Worm (Caenorhabditis elegans) whole organism, L4/young adult: ENCODE measurements around the gene bris-1.

Experiments
- W03F9.2 ChIP-seq: fragments of 150-350 bp; optimal IDR thresholded peaks from 2 replicates; lab custom pipeline; 2014; ENCODE audit warnings: missing biosample characterization, missing genetic modification characterization
- him-1 ChIP-seq: sonication (generic microtip); optimal IDR thresholded peaks from 2 replicates; lab custom pipeline; 2016; ENCODE audit warnings: missing genotype, missing genetic modification reagents, missing genetic modification characterization, missing compliant biosample characterization

DNA sequence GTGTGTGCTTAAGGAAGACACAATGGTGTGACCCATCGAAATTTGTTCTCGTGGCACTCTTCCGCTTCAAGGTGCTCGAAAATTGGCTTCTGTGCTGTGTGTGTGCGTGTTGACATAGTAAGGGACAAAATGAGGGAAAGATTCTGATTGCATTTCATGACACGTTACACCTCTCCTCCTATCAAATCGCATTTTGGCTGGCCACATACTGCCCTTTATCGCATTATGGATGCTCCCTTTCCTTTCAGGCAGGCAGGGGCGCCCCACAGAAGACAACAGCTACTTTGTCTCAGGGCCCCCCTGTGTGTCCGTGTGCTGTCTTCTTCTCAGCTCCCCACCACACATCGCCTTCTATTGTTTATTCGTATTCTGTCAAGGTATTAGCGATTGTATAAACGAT lies 28.4 kb upstream of the bris-1 start:
- TF ChIP-seq W03F9.2 (tag; lab: Kevin White, UChicago): no peak
- TF ChIP-seq him-1 (tag; lab: Kevin White, UChicago): no peak
